Fruit fly (Drosophila melanogaster) whole organism, embryonic: ENCODE measurements around the gene sick.
A peak's percentile ranks its signal among the peaks of the same experiment; 100 is the strongest.

ENCODE experiments used
- Atf-2 ChIP-seq: fragments of 200-800 bp; sonication (Bioruptor generic); optimal IDR thresholded peaks from 2 replicates; lab custom pipeline; 2016; ENCODE audit warnings: missing biosample characterization, missing genetic modification characterization
- CG11504 ChIP-seq: fragments of 200-800 bp; sonication (Bioruptor generic); optimal IDR thresholded peaks from 3 replicates; lab custom pipeline; 2019; ENCODE audit warnings: missing biosample characterization, mild to moderate bottlenecking, missing genetic modification characterization, moderate library complexity
- CG11696 ChIP-seq: fragments of 200-800 bp; sonication (Bioruptor generic); IDR thresholded peaks from 2 replicates; pipeline ENCODE4 v1.3.6; 2022; ENCODE audit warnings: missing biosample characterization, missing genetic modification characterization
- CG1233 ChIP-seq: fragments of 200-800 bp; sonication (Bioruptor generic); optimal IDR thresholded peaks from 4 replicates; lab custom pipeline; 2018; ENCODE audit warnings: missing biosample characterization, mild to moderate bottlenecking, missing genetic modification characterization
- CG12942 ChIP-seq: fragments of 200-800 bp; sonication (Bioruptor generic); optimal IDR thresholded peaks from 3 replicates; lab custom pipeline; 2016; ENCODE audit warnings: missing biosample characterization, missing genetic modification characterization
- CG14014 ChIP-seq: fragments of 200-800 bp; sonication (Bioruptor generic); IDR thresholded peaks from 2 replicates; pipeline ENCODE4 v1.3.6; 2022; ENCODE audit warnings: missing biosample characterization, missing genetic modification characterization
- CG14710 ChIP-seq: fragments of 200-800 bp; sonication (Bioruptor generic); optimal IDR thresholded peaks from 3 replicates; lab custom pipeline; 2019; ENCODE audit warnings: missing biosample characterization, mild to moderate bottlenecking, missing genetic modification characterization, moderate library complexity
- CG14860 ChIP-seq: fragments of 200-800 bp; sonication (Bioruptor generic); IDR thresholded peaks from 3 replicates; pipeline ENCODE4 v1.3.6; 2022; ENCODE audit warnings: missing biosample characterization, missing genetic modification characterization; ENCODE audit not compliant: partially characterized antibody
- CG15269 ChIP-seq: fragments of 200-800 bp; sonication (Bioruptor generic); optimal IDR thresholded peaks from 2 replicates; lab custom pipeline; 2018; ENCODE audit warnings: missing biosample characterization, mild to moderate bottlenecking, missing genetic modification characterization, moderate library complexity
- CG16813 ChIP-seq: fragments of 200-800 bp; sonication (Bioruptor generic); IDR thresholded peaks from 3 replicates; pipeline ENCODE4 v1.3.6; 2022; ENCODE audit warnings: missing biosample characterization, missing genetic modification characterization; ENCODE audit not compliant: partially characterized antibody
- CG17328 ChIP-seq: fragments of 200-800 bp; sonication (Bioruptor generic); IDR thresholded peaks from 2 replicates; pipeline ENCODE4 v1.3.6; 2022; ENCODE audit warnings: missing biosample characterization, missing genetic modification characterization
- CG17912 ChIP-seq: fragments of 200-800 bp; sonication (Bioruptor generic); optimal IDR thresholded peaks from 2 replicates; lab custom pipeline; 2018; ENCODE audit warnings: missing biosample characterization, mild to moderate bottlenecking, missing genetic modification characterization
- CG2116 ChIP-seq: fragments of 200-800 bp; sonication (Bioruptor generic); optimal IDR thresholded peaks from 3 replicates; lab custom pipeline; 2018; ENCODE audit warnings: missing biosample characterization, mild to moderate bottlenecking, missing genetic modification characterization
- CG2120 ChIP-seq: fragments of 200-800 bp; sonication (Bioruptor generic); optimal IDR thresholded peaks from 3 replicates; lab custom pipeline; 2016; ENCODE audit warnings: missing biosample characterization, missing genetic modification characterization
- CG2199 ChIP-seq: fragments of 200-800 bp; sonication (Bioruptor generic); IDR thresholded peaks from 3 replicates; pipeline ENCODE4 v1.3.6; 2022; ENCODE audit warnings: missing biosample characterization, missing genetic modification characterization
- CG30431 ChIP-seq: fragments of 200-800 bp; sonication (Bioruptor generic); optimal IDR thresholded peaks from 2 replicates; lab custom pipeline; 2017; ENCODE audit warnings: missing biosample characterization, missing genetic modification characterization
- CG31388 ChIP-seq: fragments of 200-800 bp; sonication (Bioruptor generic); optimal IDR thresholded peaks from 2 replicates; lab custom pipeline; 2016; ENCODE audit warnings: missing biosample characterization, missing genetic modification characterization
- CG34224 ChIP-seq: fragments of 200-800 bp; sonication (Bioruptor generic); IDR thresholded peaks from 3 replicates; pipeline ENCODE4 v1.3.6; 2022; ENCODE audit warnings: missing biosample characterization, missing genetic modification characterization; ENCODE audit not compliant: partially characterized antibody
- CG3726 ChIP-seq: fragments of 200-800 bp; sonication (Bioruptor generic); IDR thresholded peaks from 3 replicates; pipeline ENCODE4, ENCODE4 v1.3.6; 2022; ENCODE audit warnings: missing biosample characterization, missing genetic modification characterization
- CG3838 ChIP-seq: fragments of 200-800 bp; sonication (Bioruptor generic); optimal IDR thresholded peaks from 3 replicates; lab custom pipeline; 2016; ENCODE audit warnings: missing biosample characterization, missing genetic modification characterization
- CG3847 ChIP-seq: fragments of 200-800 bp; sonication (Bioruptor generic); IDR thresholded peaks from 2 replicates; pipeline ENCODE4 v1.3.6; 2022; ENCODE audit warnings: missing biosample characterization, missing genetic modification characterization
- CG42726 ChIP-seq: fragments of 200-800 bp; sonication (Bioruptor generic); IDR thresholded peaks from 2 replicates; pipeline ENCODE4 v1.3.6; 2022; ENCODE audit warnings: missing biosample characterization, missing genetic modification characterization; ENCODE audit not compliant: partially characterized antibody
- CG6854 ChIP-seq: fragments of 200-800 bp; sonication (Bioruptor generic); optimal IDR thresholded peaks from 3 replicates; lab custom pipeline; 2017; ENCODE audit warnings: missing biosample characterization, mild to moderate bottlenecking, missing genetic modification characterization
- CG7987 ChIP-seq: fragments of 200-800 bp; sonication (Bioruptor generic); optimal IDR thresholded peaks from 2 replicates; lab custom pipeline; 2018; ENCODE audit warnings: missing biosample characterization, mild to moderate bottlenecking, missing genetic modification characterization, moderate library complexity
- CG8359 ChIP-seq: fragments of 200-800 bp; sonication (Bioruptor generic); optimal IDR thresholded peaks from 2 replicates; lab custom pipeline; 2017; ENCODE audit warnings: missing biosample characterization, mild to moderate bottlenecking, missing genetic modification characterization, borderline replicate concordance
- D19B ChIP-seq: fragments of 200-800 bp; sonication (Bioruptor generic); optimal IDR thresholded peaks from 2 replicates; lab custom pipeline; 2017; ENCODE audit warnings: missing biosample characterization, mild to moderate bottlenecking, missing genetic modification characterization
- Doc3 ChIP-seq: fragments of 200-800 bp; sonication (Bioruptor generic); IDR thresholded peaks from 3 replicates; pipeline ENCODE4 v1.3.6; 2022; ENCODE audit warnings: missing biosample characterization, missing genetic modification characterization; ENCODE audit not compliant: partially characterized antibody
- Eip74EF ChIP-seq, 2 experiments: fragments of 200-800 bp in 1 of 2; fragments of >200 bp in 1 of 2; sonication (Bioruptor generic) in 1 of 2; optimal IDR thresholded peaks; 2 replicates each; lab custom pipeline; 2017 to 2019; ENCODE audit warnings: missing biosample characterization in 2 of 2, missing genetic modification characterization in 2 of 2, mild to moderate bottlenecking in 1 of 2, moderate library complexity in 1 of 2
- Meics ChIP-seq: fragments of 200-800 bp; sonication (Bioruptor generic); optimal IDR thresholded peaks from 2 replicates; lab custom pipeline; 2017; ENCODE audit warnings: missing biosample characterization, mild to moderate bottlenecking, missing genetic modification characterization
- Side ChIP-seq: fragments of 200-800 bp; sonication (Bioruptor generic); optimal IDR thresholded peaks from 2 replicates; lab custom pipeline; 2016; ENCODE audit warnings: missing biosample characterization, missing genetic modification characterization
- Sin3A ChIP-seq: fragments of >200 bp; optimal IDR thresholded peaks from 2 replicates; lab custom pipeline; 2018
- Sox102F ChIP-seq: fragments of 200-800 bp; sonication (Bioruptor generic); optimal IDR thresholded peaks from 2 replicates; lab custom pipeline; 2018; ENCODE audit warnings: missing biosample characterization, mild to moderate bottlenecking, missing genetic modification characterization, moderate library complexity
- Stat92E ChIP-seq, 3 experiments: fragments of >200 bp in 2 of 3; fragments of 200-800 bp in 1 of 3; sonication (Bioruptor generic) in 1 of 3; optimal IDR thresholded peaks; 2 replicates each; lab custom pipeline; 2017 to 2019; ENCODE audit warnings: missing biosample characterization in 3 of 3, missing genetic modification characterization in 3 of 3, mild to moderate bottlenecking in 1 of 3, moderate library complexity in 1 of 3
- bbx ChIP-seq: fragments of 200-800 bp; sonication (Bioruptor generic); IDR thresholded peaks from 2 replicates; pipeline ENCODE4 v1.3.6; 2022; ENCODE audit warnings: missing biosample characterization, missing genetic modification characterization; ENCODE audit not compliant: partially characterized antibody
- fu2 ChIP-seq: fragments of 200-800 bp; sonication (Bioruptor generic); optimal IDR thresholded peaks from 2 replicates; lab custom pipeline; 2016; ENCODE audit warnings: missing biosample characterization, missing genetic modification characterization
- gcm ChIP-seq: fragments of 200-800 bp; sonication (Bioruptor generic); optimal IDR thresholded peaks from 2 replicates; lab custom pipeline; 2019; ENCODE audit warnings: missing biosample characterization, mild to moderate bottlenecking, missing genetic modification characterization, moderate library complexity
- gem ChIP-seq: fragments of 200-800 bp; sonication (Bioruptor generic); optimal IDR thresholded peaks from 2 replicates; lab custom pipeline; 2019; ENCODE audit warnings: missing biosample characterization, mild to moderate bottlenecking, missing genetic modification characterization, moderate library complexity
- gsb ChIP-seq: fragments of 200-800 bp; sonication (Bioruptor generic); IDR thresholded peaks from 2 replicates; pipeline ENCODE4 v1.3.6; 2022; ENCODE audit warnings: missing biosample characterization, missing genetic modification characterization
- jing ChIP-seq: fragments of 200-800 bp; sonication (Bioruptor generic); optimal IDR thresholded peaks from 2 replicates; lab custom pipeline; 2018; ENCODE audit warnings: missing biosample characterization, mild to moderate bottlenecking, missing genetic modification characterization
- lilli ChIP-seq: fragments of 200-800 bp; sonication (Bioruptor generic); optimal IDR thresholded peaks from 3 replicates; lab custom pipeline; 2016; ENCODE audit warnings: missing biosample characterization, missing genetic modification characterization
- lola ChIP-seq, 3 experiments: fragments of >200 bp in 2 of 3; fragments of 200-800 bp in 1 of 3; sonication (Bioruptor generic) in 1 of 3; optimal IDR thresholded peaks; 2 replicates each; lab custom pipeline; 2017 to 2019; ENCODE audit warnings: missing biosample characterization in 3 of 3, missing genetic modification characterization in 3 of 3, mild to moderate bottlenecking in 1 of 3, moderate library complexity in 1 of 3
- nmo ChIP-seq: fragments of 200-800 bp; sonication (Bioruptor generic); optimal IDR thresholded peaks from 2 replicates; lab custom pipeline; 2018; ENCODE audit warnings: missing biosample characterization, mild to moderate bottlenecking, missing genetic modification characterization, moderate library complexity
- nom ChIP-seq: fragments of 200-800 bp; sonication (Bioruptor generic); optimal IDR thresholded peaks from 2 replicates; lab custom pipeline; 2017; ENCODE audit warnings: missing biosample characterization, missing genetic modification characterization, mild to moderate bottlenecking, moderate library complexity, missing genetic modification reagents
- pita ChIP-seq: fragments of 200-800 bp; sonication (Bioruptor generic); optimal IDR thresholded peaks from 2 replicates; lab custom pipeline; 2017; ENCODE audit warnings: missing biosample characterization, mild to moderate bottlenecking, missing genetic modification characterization
- pum ChIP-seq: fragments of 200-800 bp; sonication (Bioruptor generic); optimal IDR thresholded peaks from 2 replicates; lab custom pipeline; 2016; ENCODE audit warnings: missing biosample characterization, missing genetic modification characterization
- sna ChIP-seq: fragments of 200-800 bp; sonication (Bioruptor generic); IDR thresholded peaks from 2 replicates; pipeline ENCODE4 v1.3.6; 2022; ENCODE audit warnings: missing biosample characterization, missing genetic modification characterization; ENCODE audit not compliant: partially characterized antibody
- twi ChIP-seq: fragments of 200-800 bp; optimal IDR thresholded peaks from 2 replicates; lab custom pipeline; 2019; ENCODE audit warnings: missing biosample characterization, mild to moderate bottlenecking, missing genetic modification characterization, moderate library complexity

The sick gene

dm6 chr2L:19758511-19759128 is 37.5 kb upstream of the sick start, which contains the start of the genes CG10628 and Dus3 (continued):
- peak; percentile 90 for TF ChIP-seq CG12942 (GFP tag; lab: Kevin White, UChicago)
- peak in 1 of 3 experiments; percentile 85 for TF ChIP-seq lola (GFP tag; optimal IDR thresholded peaks at IDR 0.05; lab: Kevin White, UChicago)
- peak; percentile 85 for TF ChIP-seq CG30431 (GFP tag; lab: Kevin White, UChicago)
- TF ChIP-seq CG3838 (GFP tag; lab: Kevin White, UChicago) = peak; percentile 79
- peak; percentile 52; the same call in 1 of the 2 replicates for TF ChIP-seq sna (GFP tag; lab: Robert Waterston, UW)
- peak; percentile 63; the same call in 2 of the 3 replicates for TF ChIP-seq CG16813 (GFP tag; lab: Robert Waterston, UW)
- TF ChIP-seq twi (tag; lab: Kevin White, UChicago) = peak; percentile 85
- peak; percentile 77 for TF ChIP-seq Sin3A (lab: Kevin White, UChicago)
- peak; percentile 91 for TF ChIP-seq CG14014
- TF ChIP-seq bbx (GFP tag; lab: Robert Waterston, UW) = peak; percentile 26; the same call in 1 of the 2 replicates
- TF ChIP-seq CG3726 (GFP tag; lab: Robert Waterston, UW) = peak; percentile 69; the same call in 2 of the 3 replicates
- peak; percentile 84 for TF ChIP-seq Atf-2 (GFP tag; lab: Kevin White, UChicago)
- TF ChIP-seq pita (GFP tag; lab: Kevin White, UChicago) = no peak
- TF ChIP-seq Sox102F (GFP tag; lab: Kevin White, UChicago) = peak; percentile 91
- peak; percentile 90 for TF ChIP-seq CG17328 (GFP tag; lab: Robert Waterston, UW)
- TF ChIP-seq Stat92E (GFP tag; optimal IDR thresholded peaks at IDR 0.05; lab: Kevin White, UChicago) = peak in 1 of 3 experiments; percentile 0
- TF ChIP-seq Eip74EF (GFP tag; optimal IDR thresholded peaks at IDR 0.05; lab: Kevin White, UChicago) = peak in 1 of 2 experiments; percentile 78
- peak; percentile 90 for TF ChIP-seq CG11504 (tag; lab: Kevin White, UChicago)
- TF ChIP-seq CG6854 (GFP tag; lab: Kevin White, UChicago) = peak; percentile 74
- TF ChIP-seq CG15269 = peak; percentile 88
- TF ChIP-seq gcm (GFP tag; lab: Kevin White, UChicago) = peak; percentile 79
- peak; percentile 80 for TF ChIP-seq CG11696 (GFP tag; lab: Robert Waterston, UW)
- TF ChIP-seq CG42726 (GFP tag; lab: Robert Waterston, UW) = peak; percentile 45; the same call in 1 of the 2 replicates
- TF ChIP-seq CG34224 (GFP tag; lab: Robert Waterston, UW) = peak; percentile 64; the same call in 2 of the 3 replicates
- peak; percentile 96 for TF ChIP-seq lilli (GFP tag; lab: Kevin White, UChicago)
- TF ChIP-seq nmo = peak; percentile 94
- TF ChIP-seq Side (GFP tag; lab: Kevin White, UChicago) = peak; percentile 92
- peak; percentile 68 for TF ChIP-seq CG17912 (GFP tag; lab: Kevin White, UChicago)
- TF ChIP-seq gem (tag; lab: Kevin White, UChicago) = peak; percentile 95
- peak; percentile 81 for TF ChIP-seq CG7987 (GFP tag; lab: Kevin White, UChicago)
- peak; percentile 90 for TF ChIP-seq CG1233 (GFP tag; lab: Kevin White, UChicago)
- 0 out of 3 replicates have a peak, but pooled peaks have one; percentile 11 for TF ChIP-seq Doc3 (GFP tag; lab: Robert Waterston, UW)
- peak; percentile 94 for TF ChIP-seq fu2
- peak; percentile 95 for TF ChIP-seq pum (GFP tag; lab: Kevin White, UChicago)
- peak; percentile 96 for TF ChIP-seq CG2120 (GFP tag; lab: Kevin White, UChicago)
- TF ChIP-seq jing (GFP tag; lab: Kevin White, UChicago) = peak; percentile 83
- peak; percentile 59 for TF ChIP-seq CG8359 (GFP tag; lab: Kevin White, UChicago)
- TF ChIP-seq D19B (GFP tag; lab: Kevin White, UChicago) = peak; percentile 72
- TF ChIP-seq CG3847 (GFP tag; lab: Robert Waterston, UW) = peak; percentile 91
- TF ChIP-seq nom = peak; percentile 64
- TF ChIP-seq CG14710 (tag; lab: Kevin White, UChicago) = peak; percentile 92
- peak; percentile 94 for TF ChIP-seq CG2199 (GFP tag; lab: Robert Waterston, UW)
- TF ChIP-seq CG14860 (GFP tag; lab: Robert Waterston, UW) = no peak
- peak; percentile 79 for TF ChIP-seq CG31388
- TF ChIP-seq CG2116 = peak; percentile 82
- TF ChIP-seq Meics (GFP tag; lab: Kevin White, UChicago) = peak; percentile 91
- TF ChIP-seq gsb = peak; percentile 77
